Worm (Caenorhabditis elegans): ENCODE data around the gene E01B7.2.

E01B7.2 gene

DNA sequence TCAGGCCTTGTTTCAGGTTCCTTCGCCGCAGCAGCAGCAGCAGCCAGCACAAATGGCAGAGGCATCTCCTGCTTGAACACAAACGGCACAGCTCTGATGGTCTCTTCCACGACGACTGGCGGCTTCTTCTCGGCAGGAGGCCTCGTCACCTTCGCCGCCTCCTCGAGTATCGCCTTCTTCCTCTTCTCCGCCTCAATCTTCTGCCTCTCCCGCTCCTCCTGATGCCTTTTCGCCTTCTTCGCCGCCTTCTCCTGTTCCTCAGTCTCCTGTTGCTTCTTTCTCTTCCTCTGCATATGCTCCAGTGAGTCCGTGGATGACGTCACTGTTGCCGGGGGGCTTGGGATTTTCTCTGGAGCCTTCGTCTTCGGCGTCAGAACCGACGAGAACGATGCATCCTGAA is 23.9 kb downstream of the E01B7.2 start:
- no peak for TF ChIP-seq M03D4.4 (tag; optimal IDR thresholded peaks at IDR 0.05)
- TF ChIP-seq ham-2 (GFP tag; optimal IDR thresholded peaks at IDR 0.05) = no peak
- no peak for TF ChIP-seq lin-13 (tag; optimal IDR thresholded peaks at IDR 0.05)
- TF ChIP-seq ceh-39 (tag; optimal IDR thresholded peaks at IDR 0.05) = no peak
- no peak for TF ChIP-seq elt-3 (tag; optimal IDR thresholded peaks at IDR 0.05)
- no peak for TF ChIP-seq ceh-83 (GFP tag; optimal IDR thresholded peaks at IDR 0.05)
- TF ChIP-seq nhr-12 (tag; optimal IDR thresholded peaks at IDR 0.05) = no peak
- TF ChIP-seq snpc-4 (tag; optimal IDR thresholded peaks at IDR 0.05) = no peak
- TF ChIP-seq sem-2 (GFP tag; optimal IDR thresholded peaks at IDR 0.05) = no peak
- no peak for TF ChIP-seq lin-32 (GFP tag; optimal IDR thresholded peaks at IDR 0.05)

DNA sequence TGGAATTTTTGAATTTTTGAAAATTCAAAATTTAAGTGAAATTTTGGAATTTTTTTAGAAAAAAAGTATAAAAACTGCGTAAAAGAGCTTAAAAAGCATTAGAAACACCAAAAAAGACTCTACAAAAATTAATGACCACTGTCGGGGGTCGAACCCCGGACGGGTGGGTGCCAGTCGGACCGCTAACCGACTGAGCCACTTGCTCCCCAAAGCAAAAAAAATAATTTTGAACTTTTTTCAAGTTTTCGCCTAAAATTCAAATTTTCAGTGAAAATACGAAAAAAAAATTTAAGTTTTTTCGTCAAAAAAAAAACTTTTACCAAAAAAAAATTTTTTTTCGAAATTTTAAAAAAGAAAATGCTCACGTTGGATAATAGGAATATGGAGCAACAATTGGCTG is 25.7 kb downstream of the E01B7.2 start:
- TF ChIP-seq nhr-28 (tag; optimal IDR thresholded peaks at IDR 0.05) (no peak), zip-8 (tag; optimal IDR thresholded peaks at IDR 0.05) (no peak), lsy-2 (tag; optimal IDR thresholded peaks at IDR 0.05) (no peak), nhr-237 (tag; optimal IDR thresholded peaks at IDR 0.05) (no peak), unc-62 (GFP tag; optimal IDR thresholded peaks at IDR 0.05) (no peak), unc-120 (tag; optimal IDR thresholded peaks at IDR 0.05; ENCODE audit: poor library complexity, severe bottlenecking) (no peak)

DNA sequence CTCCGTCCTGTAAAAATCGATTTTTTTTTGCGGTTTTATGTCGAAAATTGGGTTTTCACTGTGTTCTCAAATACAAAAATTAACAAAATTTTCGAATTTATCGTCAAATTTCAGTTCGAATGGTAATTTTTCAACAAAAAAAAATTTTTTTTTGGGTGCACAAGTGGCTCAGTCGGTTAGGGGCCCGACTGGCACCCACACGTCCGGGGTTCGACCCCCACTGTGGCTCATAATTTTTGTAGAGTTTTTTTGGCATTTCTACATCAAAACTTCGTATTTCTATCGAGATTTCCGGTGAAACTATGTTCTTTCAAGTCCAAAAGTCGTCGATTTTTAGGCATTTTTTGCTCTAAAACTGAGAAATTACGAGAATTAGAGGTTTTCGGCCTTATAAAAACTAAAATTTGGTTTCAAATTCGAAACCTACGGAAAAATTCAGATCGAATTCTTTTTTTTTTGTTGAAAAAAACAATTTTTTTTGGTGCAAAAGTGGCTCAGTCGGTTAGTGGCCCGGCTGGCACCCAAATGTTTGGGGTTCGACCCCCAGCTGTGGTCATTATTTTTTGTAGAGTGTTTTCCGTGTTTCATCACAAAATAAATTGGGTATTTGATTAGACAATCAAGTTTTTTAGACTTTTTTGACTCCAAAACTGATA is 26.6 kb downstream of the E01B7.2 start:
- no peak for TF ChIP-seq ceh-39 (tag; optimal IDR thresholded peaks at IDR 0.05)

DNA sequence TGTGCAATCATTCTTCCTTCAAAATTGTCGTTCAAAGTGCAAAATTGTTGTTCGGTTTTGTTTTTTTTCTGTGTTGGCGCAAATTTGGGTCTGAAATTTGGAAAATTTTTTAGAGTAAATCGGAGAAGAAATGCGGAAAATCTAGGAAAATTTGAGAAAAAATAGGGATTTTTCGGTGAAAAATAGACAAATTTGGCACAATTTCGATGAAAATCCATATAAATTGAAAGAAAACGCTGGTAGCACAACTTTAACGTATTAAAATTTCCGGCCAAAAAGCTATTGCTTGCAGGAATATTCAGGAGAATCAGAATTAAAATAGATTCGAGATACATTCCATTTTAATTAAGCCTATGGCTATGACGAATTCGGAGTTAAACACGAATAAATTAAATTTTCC is 27.5 kb downstream of the E01B7.2 start, which contains the start of gene dpy-21:
TSS of gene dpy-21 (minus strand) at position 101 of the 400 bp plus-strand sequence.
- no peak for TF ChIP-seq nhr-76 (tag; optimal IDR thresholded peaks at IDR 0.05)

DNA sequence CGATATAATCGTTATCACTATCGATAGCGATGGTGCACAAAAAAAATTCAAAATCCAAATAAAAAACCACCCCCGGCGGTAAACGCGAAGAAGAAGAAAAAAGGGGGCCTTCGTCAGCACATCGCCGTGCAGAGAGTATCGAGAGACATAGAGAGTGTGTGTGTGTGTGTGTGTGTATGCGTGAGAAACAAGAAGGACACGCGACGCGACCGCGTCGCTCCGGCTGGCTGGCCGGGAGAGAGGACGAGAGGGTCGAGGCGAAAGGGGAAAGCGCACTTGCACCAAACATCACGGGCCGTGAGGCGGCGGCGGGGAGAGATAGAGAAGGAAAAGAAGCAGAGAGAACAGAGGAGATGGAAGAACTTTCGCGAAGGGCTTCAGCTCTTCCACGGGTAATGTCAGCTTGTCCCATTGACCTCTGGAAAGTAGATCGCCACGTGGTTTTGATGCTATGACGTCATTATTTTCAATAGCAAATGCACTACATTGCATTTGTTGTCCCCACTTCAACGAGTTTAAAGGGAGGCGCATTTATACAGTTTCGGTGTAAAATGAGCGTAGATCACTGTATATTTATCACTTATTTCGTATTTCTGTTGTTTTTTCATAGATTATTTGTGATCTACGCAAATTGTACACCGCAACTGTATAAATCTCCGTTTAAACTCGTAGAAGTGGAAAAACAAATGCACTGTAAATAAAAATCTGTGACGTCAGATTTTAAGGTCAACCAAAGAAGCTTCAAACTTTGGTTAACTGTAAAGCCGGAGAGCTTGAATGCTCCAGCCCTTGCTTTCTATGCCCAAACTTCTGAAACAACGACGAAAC is 29.8 kb downstream of the E01B7.2 start, which contains the start of gene Y59A8B.24:
TSS of gene Y59A8B.24 (plus strand) at position 778 of the 828 bp plus-strand sequence.
- TF ChIP-seq drap-1 (GFP tag; optimal IDR thresholded peaks at IDR 0.05) (peak; percentile 95), hlh-1 (tag; optimal IDR thresholded peaks at IDR 0.05) (peak; percentile 61), mep-1 (tag; optimal IDR thresholded peaks at IDR 0.05) (peak; percentile 61), ceh-43 (GFP tag; optimal IDR thresholded peaks at IDR 0.05) (peak; percentile 32), nhr-28 (tag; optimal IDR thresholded peaks at IDR 0.05) (no peak), mab-5 (tag; optimal IDR thresholded peaks at IDR 0.05) (peak; percentile 22), ces-1 (GFP tag; optimal IDR thresholded peaks at IDR 0.05) (peak; percentile 57), tbx-8 (GFP tag; optimal IDR thresholded peaks at IDR 0.05) (no peak), nhr-76 (tag; optimal IDR thresholded peaks at IDR 0.05) (no peak), nhr-2 (tag; optimal IDR thresholded peaks at IDR 0.05) (peak; percentile 77), unc-39 (tag; optimal IDR thresholded peaks at IDR 0.05) (peak; percentile 16), lin-32 (GFP tag; optimal IDR thresholded peaks at IDR 0.05) (no peak), flh-1 (GFP tag; optimal IDR thresholded peaks at IDR 0.05) (no peak), sem-2 (GFP tag; optimal IDR thresholded peaks at IDR 0.05) (no peak), snpc-4 (tag; optimal IDR thresholded peaks at IDR 0.05) (no peak), nhr-12 (tag; optimal IDR thresholded peaks at IDR 0.05) (no peak), M03D4.4 (tag; optimal IDR thresholded peaks at IDR 0.05) (peak; percentile 80), ztf-11 (tag; optimal IDR thresholded peaks at IDR 0.05) (peak; percentile 73), lsy-2 (tag; optimal IDR thresholded peaks at IDR 0.05) (peak; percentile 82), unc-120 (tag; optimal IDR thresholded peaks at IDR 0.05; ENCODE audit: poor library complexity, severe bottlenecking) (peak; percentile 71), lin-13 (tag; optimal IDR thresholded peaks at IDR 0.05) (peak; percentile 87), bed-3 (GFP tag; optimal IDR thresholded peaks at IDR 0.05) (no peak), elt-1 (tag; optimal IDR thresholded peaks at IDR 0.05; ENCODE audit: borderline replicate concordance, insufficient read depth) (no peak), ceh-39 (tag; optimal IDR thresholded peaks at IDR 0.05) (peak; percentile 76), elt-3 (tag; optimal IDR thresholded peaks at IDR 0.05) (no peak), pha-4 (tag; optimal IDR thresholded peaks at IDR 0.05) (peak; percentile 87), blmp-1 (tag; optimal IDR thresholded peaks at IDR 0.05) (no peak), cnd-1 (tag; optimal IDR thresholded peaks at IDR 0.05) (peak; percentile 37), nhr-237 (tag; optimal IDR thresholded peaks at IDR 0.05) (peak; percentile 58), ceh-83 (GFP tag; optimal IDR thresholded peaks at IDR 0.05) (no peak), mls-2 (tag; optimal IDR thresholded peaks at IDR 0.05) (peak; percentile 68), unc-62 (GFP tag; optimal IDR thresholded peaks at IDR 0.05) (peak; percentile 72), zip-8 (tag; optimal IDR thresholded peaks at IDR 0.05) (peak; percentile 73), ham-2 (GFP tag; optimal IDR thresholded peaks at IDR 0.05) (peak; percentile 79), sptf-1 (tag; optimal IDR thresholded peaks at IDR 0.05) (peak; percentile 81)
